Fruit fly (Drosophila melanogaster) S2 (cell line): ENCODE data around the gene CG5646.
A peak's percentile ranks its signal among the peaks of the same experiment; 100 is the strongest.

Source experiments
- CG8478 ChIP-seq: fragments of >200 bp; optimal IDR thresholded peaks from 2 replicates; lab custom pipeline; 2018
- CTCF ChIP-seq, 2 experiments: fragments of >200 bp; optimal IDR thresholded peaks; 2 replicates each; lab custom pipeline; 2018

- TF ChIP-seq CTCF (optimal IDR thresholded peaks at IDR 0.05; lab: Kevin White, UChicago) (peak in 1 of 2 experiments; percentile 83), CG8478 (lab: Kevin White, UChicago) (no peak)
Measured at dm6 chr3R:27547378-27547949, 13.7 kb downstream of the CG5646 start.
